Worm (Caenorhabditis elegans) whole organism, L1 larva: ENCODE measurements around the gene cul-4.

ENCODE experiments used
- dpl-1 ChIP-seq, 3 experiments: fragments of 150-350 bp in 2 of 3; sonication (generic microtip) in 1 of 3; optimal IDR thresholded peaks; 2 replicates each; lab custom pipeline; 2014 to 2017; ENCODE audit warnings: missing biosample characterization in 3 of 3, missing genetic modification characterization in 3 of 3, missing genetic modification reagents in 3 of 3
- elt-3 ChIP-seq, 6 experiments: fragments of 150-350 bp in 1 of 6; sonication (generic microtip); optimal IDR thresholded peaks; 2 replicates each; lab custom pipeline; 2017 to 2018; ENCODE audit warnings: missing biosample characterization in 6 of 6, missing genetic modification characterization in 6 of 6, inconsistent platforms in 1 of 6
- fos-1 ChIP-seq: fragments of 150-350 bp; optimal IDR thresholded peaks from 2 replicates; lab custom pipeline; 2014; ENCODE audit warnings: missing biosample characterization, missing genetic modification characterization
- lir-3 ChIP-seq: sonication (generic microtip); optimal IDR thresholded peaks from 2 replicates; lab custom pipeline; 2016; ENCODE audit warnings: mild to moderate bottlenecking, missing genetic modification characterization, moderate library complexity, missing compliant biosample characterization; ENCODE audit not compliant: poor library complexity
- mdl-1 ChIP-seq, 2 experiments: fragments of 150-350 bp; optimal IDR thresholded peaks; 2 replicates each; lab custom pipeline; 2014 to 2017; ENCODE audit warnings: missing biosample characterization in 2 of 2, missing genetic modification characterization in 2 of 2, inconsistent platforms in 1 of 2
- mef-2 ChIP-seq: fragments of 150-350 bp; optimal IDR thresholded peaks from 2 replicates; lab custom pipeline; 2014; ENCODE audit warnings: missing biosample characterization, missing genetic modification characterization
- pqm-1 ChIP-seq: sonication (generic microtip); optimal IDR thresholded peaks from 3 replicates; lab custom pipeline; 2017; ENCODE audit warnings: missing biosample characterization, missing genetic modification characterization
- skn-1 ChIP-seq: fragments of 150-350 bp; optimal IDR thresholded peaks from 2 replicates; lab custom pipeline; 2014; ENCODE audit warnings: missing biosample characterization, missing genetic modification characterization
- unc-62 ChIP-seq: fragments of 150-350 bp; optimal IDR thresholded peaks from 2 replicates; lab custom pipeline; 2014; ENCODE audit warnings: missing biosample characterization, missing genetic modification reagents, missing genetic modification characterization

ce11 chrII:7352507-7352906 is 50.6 kb downstream of the cul-4 start, which contains the start of gene hsp-4:
- TF ChIP-seq elt-3 (tag; optimal IDR thresholded peaks at IDR 0.05; lab: Kevin White, UChicago) (no peak), mdl-1 (tag; optimal IDR thresholded peaks at IDR 0.05; lab: Kevin White, UChicago) (no peak), skn-1 (no peak), fos-1 (tag; lab: Kevin White, UChicago) (no peak), dpl-1 (GFP tag; optimal IDR thresholded peaks at IDR 0.05; lab: Kevin White, UChicago) (no peak), pqm-1 (tag; lab: Kevin White, UChicago) (no peak), unc-62 (GFP tag; lab: Kevin White, UChicago) (no peak), mef-2 (tag; lab: Kevin White, UChicago) (no peak), lir-3 (tag; lab: Kevin White, UChicago) (no peak)
